Worm (Caenorhabditis elegans) whole organism, L2 larva: Measurements from ENCODE around the gene spsb-2.

Experiments
- ama-1 ChIP-seq: fragments of 150-350 bp; optimal IDR thresholded peaks from 2 replicates; lab custom pipeline; 2018; ENCODE audit warnings: inconsistent platforms
- ceh-82 ChIP-seq: fragments of 150-350 bp; optimal IDR thresholded peaks from 2 replicates; lab custom pipeline; 2014; ENCODE audit warnings: missing biosample characterization, missing genetic modification characterization
- fos-1 ChIP-seq: fragments of 150-350 bp; optimal IDR thresholded peaks from 2 replicates; lab custom pipeline; 2014; ENCODE audit warnings: missing biosample characterization, missing genetic modification characterization
- lin-11 ChIP-seq: fragments of 150-350 bp; sonication (generic microtip); optimal IDR thresholded peaks from 2 replicates; lab custom pipeline; 2014; ENCODE audit warnings: missing biosample characterization, missing genetic modification characterization, inconsistent platforms, mixed read lengths
- mab-5 ChIP-seq: fragments of 150-350 bp; optimal IDR thresholded peaks from 2 replicates; lab custom pipeline; 2014; ENCODE audit warnings: missing biosample characterization, missing genetic modification characterization
- nhr-11 ChIP-seq: fragments of 150-350 bp; optimal IDR thresholded peaks from 2 replicates; lab custom pipeline; 2014; ENCODE audit warnings: missing biosample characterization, missing genetic modification characterization

DNA sequence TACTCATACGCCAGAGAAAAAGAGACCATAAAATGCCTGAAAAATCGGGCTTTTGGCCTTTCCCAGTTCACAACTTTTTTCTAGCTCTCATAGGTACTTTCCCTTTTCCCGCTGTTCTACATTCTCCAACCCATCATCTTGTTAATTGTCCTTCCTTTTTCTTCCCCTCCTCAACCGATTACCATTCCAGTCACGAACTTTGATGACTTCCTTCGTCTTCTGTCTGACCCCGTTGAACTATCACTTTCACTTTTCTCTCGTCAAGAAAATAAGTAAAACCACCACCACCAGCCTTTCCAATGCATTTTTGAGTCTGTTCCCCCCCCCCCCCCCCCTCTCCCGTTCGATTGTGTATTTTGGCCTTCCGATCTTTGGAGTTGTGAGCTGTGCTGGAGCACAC is 30.4 kb downstream of the spsb-2 start:
- TF ChIP-seq mab-5 (tag; lab: Kevin White, UChicago): no peak
- TF ChIP-seq ama-1 (lab: Kevin White, UChicago): no peak
- TF ChIP-seq ceh-82 (tag; lab: Kevin White, UChicago): no peak
- no peak for TF ChIP-seq lin-11 (tag; lab: Kevin White, UChicago)
- TF ChIP-seq nhr-11: no peak
- no peak for TF ChIP-seq fos-1
